Worm (Caenorhabditis elegans) whole organism, mixed stage, embryonic: Measurements from ENCODE around the gene F07F6.1.

Experiments
- blmp-1 ChIP-seq: fragments of 150-350 bp; optimal IDR thresholded peaks from 2 replicates; lab custom pipeline; 2014; ENCODE audit warnings: missing biosample characterization, missing genetic modification characterization
- ceh-39 ChIP-seq: fragments of 150-350 bp; optimal IDR thresholded peaks from 2 replicates; lab custom pipeline; 2014; ENCODE audit warnings: missing biosample characterization, missing genetic modification characterization
- ces-1 ChIP-seq: fragments of 150-350 bp; optimal IDR thresholded peaks from 2 replicates; lab custom pipeline; 2014; ENCODE audit warnings: missing biosample characterization, missing genetic modification reagents, missing genetic modification characterization
- elt-3 ChIP-seq: fragments of 150-350 bp; optimal IDR thresholded peaks from 2 replicates; lab custom pipeline; 2014; ENCODE audit warnings: missing biosample characterization, missing genetic modification characterization
- lin-13 ChIP-seq: fragments of 150-350 bp; optimal IDR thresholded peaks from 2 replicates; lab custom pipeline; 2014; ENCODE audit warnings: missing biosample characterization, missing genetic modification characterization
- lsy-2 ChIP-seq: fragments of 150-350 bp; optimal IDR thresholded peaks from 2 replicates; lab custom pipeline; 2014; ENCODE audit warnings: missing biosample characterization, missing genetic modification characterization
- nhr-237 ChIP-seq: fragments of 150-350 bp; optimal IDR thresholded peaks from 2 replicates; lab custom pipeline; 2014; ENCODE audit warnings: missing biosample characterization, missing genetic modification characterization
- nhr-28 ChIP-seq: fragments of 150-350 bp; optimal IDR thresholded peaks from 2 replicates; lab custom pipeline; 2014; ENCODE audit warnings: missing biosample characterization, missing genetic modification characterization
- pha-4 ChIP-seq: fragments of 150-350 bp; optimal IDR thresholded peaks from 2 replicates; lab custom pipeline; 2018; ENCODE audit warnings: missing biosample characterization, missing genetic modification reagents, missing genetic modification characterization
- snpc-4 ChIP-seq: fragments of 150-350 bp; optimal IDR thresholded peaks from 2 replicates; lab custom pipeline; 2014; ENCODE audit warnings: missing biosample characterization, missing genetic modification characterization
- unc-39 ChIP-seq: fragments of 150-350 bp; optimal IDR thresholded peaks from 2 replicates; lab custom pipeline; 2014; ENCODE audit warnings: missing biosample characterization, missing genetic modification characterization
- unc-62 ChIP-seq: fragments of 150-350 bp; optimal IDR thresholded peaks from 2 replicates; lab custom pipeline; 2014; ENCODE audit warnings: missing biosample characterization, missing genetic modification reagents, missing genetic modification characterization
- zip-8 ChIP-seq: fragments of 150-350 bp; optimal IDR thresholded peaks from 2 replicates; lab custom pipeline; 2014; ENCODE audit warnings: missing biosample characterization, missing genetic modification characterization
- ztf-11 ChIP-seq: fragments of 150-350 bp; optimal IDR thresholded peaks from 2 replicates; lab custom pipeline; 2014; ENCODE audit warnings: missing biosample characterization, missing genetic modification characterization

ce11 chrII:5399201-5399600 lies 38.5 kb upstream of the F07F6.1 start, which contains the start of gene mog-5:
- TF ChIP-seq elt-3 (tag; lab: Kevin White, UChicago): no peak
- TF ChIP-seq ces-1 (GFP tag; lab: Kevin White, UChicago): peak; percentile 74
- TF ChIP-seq nhr-28 (tag; lab: Kevin White, UChicago): no peak
- TF ChIP-seq ztf-11 (tag; lab: Kevin White, UChicago): no peak
- TF ChIP-seq lin-13 (tag; lab: Kevin White, UChicago): no peak
- no peak for TF ChIP-seq unc-62
- TF ChIP-seq snpc-4: no peak
- peak; percentile 18 for TF ChIP-seq blmp-1 (tag; lab: Kevin White, UChicago)
- TF ChIP-seq zip-8: no peak
- TF ChIP-seq ceh-39: no peak
- no peak for TF ChIP-seq unc-39 (tag; lab: Kevin White, UChicago)
- TF ChIP-seq lsy-2 (tag; lab: Kevin White, UChicago): peak; percentile 15
- TF ChIP-seq nhr-237 (tag; lab: Kevin White, UChicago): peak; percentile 8
- no peak for TF ChIP-seq pha-4
